Fruit fly (Drosophila melanogaster) whole organism, prepupa: ENCODE results near the gene Sfp24Bc.
A peak's percentile ranks its signal among the peaks of the same experiment; 100 is the strongest.

Experiments
- Blimp-1 ChIP-seq: fragments of 200-800 bp; sonication (Bioruptor generic); optimal IDR thresholded peaks from 3 replicates; lab custom pipeline; 2017; ENCODE audit warnings: missing biosample characterization, missing genetic modification characterization, mild to moderate bottlenecking, moderate library complexity, missing genetic modification reagents
- CG10631 ChIP-seq: fragments of 200-800 bp; sonication (Bioruptor generic); optimal IDR thresholded peaks from 2 replicates; lab custom pipeline; 2016; ENCODE audit warnings: missing biosample characterization, missing genetic modification characterization
- CG11902 ChIP-seq: fragments of 200-800 bp; sonication (Bioruptor generic); optimal IDR thresholded peaks from 3 replicates; lab custom pipeline; 2016; ENCODE audit warnings: missing biosample characterization, missing genetic modification characterization
- CG15336 ChIP-seq: fragments of 200-800 bp; sonication (Bioruptor generic); IDR thresholded peaks from 2 replicates; pipeline ENCODE4 v1.3.6; 2022; ENCODE audit warnings: missing biosample characterization, missing genetic modification characterization
- CG1621 ChIP-seq: fragments of 200-800 bp; sonication (Bioruptor generic); optimal IDR thresholded peaks from 3 replicates; lab custom pipeline; 2018; ENCODE audit warnings: missing biosample characterization, mild to moderate bottlenecking, missing genetic modification characterization
- CG31627 ChIP-seq: fragments of 200-800 bp; sonication (Bioruptor generic); optimal IDR thresholded peaks from 3 replicates; lab custom pipeline; 2016; ENCODE audit warnings: missing biosample characterization, missing genetic modification characterization
- CG32006 ChIP-seq: fragments of 200-800 bp; sonication (Bioruptor generic); optimal IDR thresholded peaks from 3 replicates; lab custom pipeline; 2017; ENCODE audit warnings: missing biosample characterization, mild to moderate bottlenecking, missing genetic modification characterization
- CG34406 ChIP-seq: fragments of 200-800 bp; sonication (Bioruptor generic); optimal IDR thresholded peaks from 3 replicates; lab custom pipeline; 2016; ENCODE audit warnings: missing biosample characterization, missing genetic modification characterization
- CG4318 ChIP-seq: fragments of 200-800 bp; sonication (Bioruptor generic); optimal IDR thresholded peaks from 3 replicates; lab custom pipeline; 2017; ENCODE audit warnings: missing biosample characterization, mild to moderate bottlenecking, missing genetic modification characterization
- CG6163 ChIP-seq: fragments of 200-800 bp; sonication (Bioruptor generic); IDR thresholded peaks from 3 replicates; pipeline ENCODE4 v1.3.6; 2022; ENCODE audit warnings: missing biosample characterization, missing genetic modification characterization
- CG6276 ChIP-seq: fragments of 200-800 bp; sonication (Bioruptor generic); optimal IDR thresholded peaks from 2 replicates; lab custom pipeline; 2017; ENCODE audit warnings: missing biosample characterization, mild to moderate bottlenecking, missing genetic modification characterization
- CG6808 ChIP-seq: fragments of 200-800 bp; sonication (Bioruptor generic); optimal IDR thresholded peaks from 3 replicates; lab custom pipeline; 2017; ENCODE audit warnings: missing biosample characterization, missing genetic modification characterization, mild to moderate bottlenecking, moderate library complexity, missing genetic modification reagents
- CG6854 ChIP-seq: fragments of 200-800 bp; sonication (Bioruptor generic); optimal IDR thresholded peaks from 2 replicates; lab custom pipeline; 2017; ENCODE audit warnings: missing biosample characterization, mild to moderate bottlenecking, missing genetic modification characterization
- CG7368 ChIP-seq: fragments of 200-800 bp; sonication (Bioruptor generic); optimal IDR thresholded peaks from 3 replicates; lab custom pipeline; 2016; ENCODE audit warnings: missing biosample characterization, missing genetic modification characterization
- CG8119 ChIP-seq: fragments of 200-800 bp; sonication (Bioruptor generic); IDR thresholded peaks from 3 replicates; pipeline ENCODE4 v1.3.6; 2022; ENCODE audit warnings: missing biosample characterization, missing genetic modification characterization
- CG8319 ChIP-seq: fragments of 200-800 bp; sonication (Bioruptor generic); optimal IDR thresholded peaks from 3 replicates; lab custom pipeline; 2016; ENCODE audit warnings: missing biosample characterization, missing genetic modification characterization
- CG8632 ChIP-seq: fragments of 200-800 bp; sonication (Bioruptor generic); optimal IDR thresholded peaks from 3 replicates; lab custom pipeline; 2016; ENCODE audit warnings: missing biosample characterization, missing genetic modification characterization
- CG9139 ChIP-seq: fragments of 200-800 bp; sonication (Bioruptor generic); optimal IDR thresholded peaks from 3 replicates; lab custom pipeline; 2017; ENCODE audit warnings: missing biosample characterization, mild to moderate bottlenecking, missing genetic modification characterization
- Eip78C ChIP-seq: fragments of 200-800 bp; sonication (Bioruptor generic); peaks from one replicate; lab custom pipeline; 2016; ENCODE audit warnings: missing biosample characterization, missing genetic modification characterization
- Eip93F ChIP-seq: fragments of 200-800 bp; sonication (Bioruptor generic); optimal IDR thresholded peaks from 2 replicates; lab custom pipeline; 2016; ENCODE audit warnings: missing biosample characterization, mild to moderate bottlenecking, missing genetic modification characterization
- Ets96B ChIP-seq: fragments of 200-800 bp; optimal IDR thresholded peaks from 2 replicates; lab custom pipeline; 2019; ENCODE audit warnings: missing biosample characterization, mild to moderate bottlenecking, missing genetic modification characterization, moderate library complexity
- Gug ChIP-seq: fragments of 200-800 bp; sonication (Bioruptor generic); IDR thresholded peaks from 2 replicates; pipeline ENCODE4 v1.3.6; 2022; ENCODE audit warnings: missing biosample characterization, missing genetic modification characterization
- Hr38 ChIP-seq: sonication (Bioruptor generic); optimal IDR thresholded peaks from 2 replicates; lab custom pipeline; 2016; ENCODE audit warnings: missing biosample characterization, missing genetic modification characterization
- Hr39 ChIP-seq: fragments of 200-800 bp; sonication (Bioruptor generic); optimal IDR thresholded peaks from 2 replicates; lab custom pipeline; 2016; ENCODE audit warnings: missing biosample characterization, missing genetic modification characterization
- Hr4 ChIP-seq: fragments of 200-800 bp; sonication (Bioruptor generic); optimal IDR thresholded peaks from 3 replicates; lab custom pipeline; 2016; ENCODE audit warnings: missing biosample characterization, missing genetic modification characterization
- Lpt ChIP-seq: fragments of 200-800 bp; sonication (Bioruptor generic); optimal IDR thresholded peaks from 3 replicates; lab custom pipeline; 2016; ENCODE audit warnings: missing biosample characterization, missing genetic modification characterization
- Met ChIP-seq: fragments of 200-800 bp; sonication (Bioruptor generic); optimal IDR thresholded peaks from 3 replicates; lab custom pipeline; 2016; ENCODE audit warnings: missing biosample characterization, missing genetic modification characterization
- Sox14 ChIP-seq: fragments of 200-800 bp; sonication (Bioruptor generic); optimal IDR thresholded peaks from 3 replicates; lab custom pipeline; 2016; ENCODE audit warnings: missing biosample characterization, missing genetic modification characterization
- achi ChIP-seq: fragments of 200-800 bp; sonication (Bioruptor generic); optimal IDR thresholded peaks from 3 replicates; lab custom pipeline; 2016; ENCODE audit warnings: missing biosample characterization, missing genetic modification characterization
- acj6 ChIP-seq: fragments of 200-800 bp; sonication (Bioruptor generic); optimal IDR thresholded peaks from 3 replicates; lab custom pipeline; 2016; ENCODE audit warnings: missing biosample characterization, missing genetic modification characterization
- dac ChIP-seq: fragments of 200-800 bp; sonication (Bioruptor generic); optimal IDR thresholded peaks from 2 replicates; lab custom pipeline; 2017; ENCODE audit warnings: missing biosample characterization, mild to moderate bottlenecking, missing genetic modification characterization
- dsx ChIP-seq: fragments of 200-800 bp; optimal IDR thresholded peaks from 3 replicates; lab custom pipeline; 2019; ENCODE audit warnings: missing biosample characterization, mild to moderate bottlenecking, missing genetic modification characterization, moderate library complexity; ENCODE audit not compliant: poor library complexity, severe bottlenecking
- esn ChIP-seq: fragments of 200-800 bp; sonication (Bioruptor generic); optimal IDR thresholded peaks from 2 replicates; lab custom pipeline; 2016; ENCODE audit warnings: missing biosample characterization, mild to moderate bottlenecking, missing genetic modification characterization, moderate library complexity
- fd85E ChIP-seq: fragments of 200-800 bp; sonication (Bioruptor generic); optimal IDR thresholded peaks from 3 replicates; lab custom pipeline; 2016; ENCODE audit warnings: missing biosample characterization, missing genetic modification characterization
- fkh ChIP-seq: fragments of 200-800 bp; sonication (Bioruptor generic); optimal IDR thresholded peaks from 3 replicates; lab custom pipeline; 2017; ENCODE audit warnings: missing biosample characterization, mild to moderate bottlenecking, missing genetic modification characterization, moderate library complexity
- lz ChIP-seq: fragments of 200-800 bp; sonication (Bioruptor generic); optimal IDR thresholded peaks from 3 replicates; lab custom pipeline; 2016; ENCODE audit warnings: missing biosample characterization, missing genetic modification characterization
- pdm3 ChIP-seq: fragments of 200-800 bp; sonication (Bioruptor generic); optimal IDR thresholded peaks from 3 replicates; lab custom pipeline; 2016; ENCODE audit warnings: missing biosample characterization, missing genetic modification characterization
- salr ChIP-seq, 2 experiments: fragments of 200-800 bp; sonication (Bioruptor generic); optimal IDR thresholded peaks; 3 replicates each; lab custom pipeline; 2016 to 2018; ENCODE audit warnings: missing biosample characterization in 2 of 2, missing genetic modification characterization in 2 of 2, mild to moderate bottlenecking in 1 of 2
- spab ChIP-seq: fragments of 200-800 bp; sonication (Bioruptor generic); optimal IDR thresholded peaks from 2 replicates; lab custom pipeline; 2017; ENCODE audit warnings: missing biosample characterization, mild to moderate bottlenecking, missing genetic modification characterization, missing genetic modification reagents
- ss ChIP-seq, 2 experiments: fragments of 200-800 bp; sonication (Bioruptor generic); optimal IDR thresholded peaks; 2 replicates in 1 of 2; 3 replicates in 1 of 2; lab custom pipeline; 2017 to 2018; ENCODE audit warnings: mild to moderate bottlenecking in 2 of 2, missing biosample characterization in 2 of 2, missing genetic modification characterization in 2 of 2, moderate library complexity in 1 of 2
- svp ChIP-seq: fragments of 200-800 bp; sonication (Bioruptor generic); peaks from one replicate; lab custom pipeline; 2016; ENCODE audit warnings: missing biosample characterization, missing genetic modification characterization
- vri ChIP-seq: fragments of 200-800 bp; sonication (Bioruptor generic); optimal IDR thresholded peaks from 3 replicates; lab custom pipeline; 2016; ENCODE audit warnings: missing biosample characterization, mild to moderate bottlenecking, missing genetic modification characterization

The Sfp24Bc gene

DNA sequence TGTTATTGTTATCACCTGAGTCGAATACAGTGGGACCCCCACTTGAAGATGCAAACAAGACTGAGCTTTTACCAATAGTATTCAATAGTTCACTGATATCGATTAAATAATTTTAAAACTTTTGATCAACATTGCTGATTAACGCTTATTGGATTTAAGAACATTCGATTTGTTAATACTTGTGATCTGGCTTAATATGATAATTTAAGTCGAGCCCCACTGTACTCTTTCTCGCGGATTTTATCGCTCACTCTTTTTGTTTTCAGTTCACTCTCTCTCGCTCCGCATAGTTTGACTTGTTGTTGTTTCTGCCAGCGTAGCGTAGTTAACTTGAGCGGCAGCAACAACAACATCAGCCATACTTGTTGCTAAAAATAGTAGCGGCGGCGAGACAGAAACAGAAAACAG, 14.7 kb downstream of the Sfp24Bc start (continued):
- peak; percentile 99 for TF ChIP-seq acj6 (GFP tag; lab: Kevin White, UChicago)
- peak; percentile 99 for TF ChIP-seq Hr39 (GFP tag; lab: Kevin White, UChicago)
- peak; percentile 99 for TF ChIP-seq CG8632 (GFP tag; lab: Kevin White, UChicago)
- peak; percentile 98 for TF ChIP-seq Lpt (GFP tag; lab: Kevin White, UChicago)
- peak; percentile 99 for TF ChIP-seq CG31627 (GFP tag; lab: Kevin White, UChicago)
- peak; percentile 91 for TF ChIP-seq fkh
- peak; percentile 98 for TF ChIP-seq CG11902 (GFP tag; lab: Kevin White, UChicago)
- peak; percentile 97 to 98 for TF ChIP-seq ss (GFP tag; optimal IDR thresholded peaks at IDR 0.05; lab: Kevin White, UChicago)
- peak; percentile 100 for TF ChIP-seq CG15336 (GFP tag; lab: Robert Waterston, UW)
- TF ChIP-seq pdm3 (GFP tag; lab: Kevin White, UChicago), result peak; percentile 99
- TF ChIP-seq Hr4 (GFP tag; lab: Kevin White, UChicago), result peak; percentile 99
- TF ChIP-seq Met (GFP tag; lab: Kevin White, UChicago), result peak; percentile 99
- peak; percentile 94 for TF ChIP-seq Blimp-1
- TF ChIP-seq achi (GFP tag; lab: Kevin White, UChicago), result peak; percentile 98
- peak; percentile 98 for TF ChIP-seq Gug (GFP tag; lab: Robert Waterston, UW)
- TF ChIP-seq CG9139, result peak; percentile 98
- TF ChIP-seq CG6163 (GFP tag; lab: Robert Waterston, UW), result peak; percentile 99
- peak; percentile 97 for TF ChIP-seq fd85E
- peak; percentile 97 for TF ChIP-seq CG6808 (GFP tag; lab: Kevin White, UChicago)
- peak; percentile 99 for TF ChIP-seq CG32006 (GFP tag; lab: Kevin White, UChicago)
- peak; percentile 97 for TF ChIP-seq dsx (GFP tag; lab: Kevin White, UChicago)
- TF ChIP-seq CG34406 (GFP tag; lab: Kevin White, UChicago), result peak; percentile 99
- TF ChIP-seq CG4318, result peak; percentile 97
- TF ChIP-seq spab (GFP tag; lab: Kevin White, UChicago), result peak; percentile 98
- TF ChIP-seq vri (GFP tag; lab: Kevin White, UChicago), result peak; percentile 99
- TF ChIP-seq dac, result peak; percentile 96
- peak; percentile 99 for TF ChIP-seq esn (GFP tag; lab: Kevin White, UChicago)

DNA sequence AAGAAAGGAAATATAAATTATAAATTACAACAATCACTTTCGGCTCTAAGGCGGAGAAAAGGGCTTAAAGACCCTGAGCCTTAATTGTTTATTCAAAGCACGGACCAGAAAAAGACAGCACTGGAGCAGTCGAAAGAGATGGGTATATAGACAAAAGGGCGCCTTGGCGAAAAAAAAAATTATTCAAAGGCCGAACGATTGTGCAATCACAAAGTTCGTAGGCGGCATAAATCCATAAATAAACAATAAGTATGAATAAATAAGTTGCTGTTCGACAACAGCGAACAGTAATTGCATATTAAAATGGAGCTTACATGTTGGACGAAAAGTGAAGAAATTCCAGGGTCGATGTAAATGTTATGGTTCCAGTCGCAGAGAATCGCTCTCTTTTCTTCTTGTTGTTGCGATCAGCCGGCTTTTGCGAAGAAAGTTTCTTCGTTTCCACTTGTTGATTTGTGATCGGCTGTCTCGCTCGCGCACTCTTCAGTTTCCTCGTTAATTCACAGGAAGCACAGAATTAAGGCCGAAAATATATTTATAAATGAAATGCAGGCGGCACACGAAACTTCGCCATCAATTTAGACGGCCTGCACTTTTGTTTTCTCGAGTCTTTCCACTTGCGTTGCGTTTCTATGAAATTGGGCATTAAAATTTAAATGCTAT, 15.3 kb downstream of the Sfp24Bc start:
- TF ChIP-seq svp (GFP tag; lab: Kevin White, UChicago), result peak; percentile 47
- no peak for TF ChIP-seq CG6276 (GFP tag; lab: Kevin White, UChicago)
- peak; percentile 16 for TF ChIP-seq vri (GFP tag; lab: Kevin White, UChicago)
- no peak for TF ChIP-seq dsx (GFP tag; lab: Kevin White, UChicago)

DNA sequence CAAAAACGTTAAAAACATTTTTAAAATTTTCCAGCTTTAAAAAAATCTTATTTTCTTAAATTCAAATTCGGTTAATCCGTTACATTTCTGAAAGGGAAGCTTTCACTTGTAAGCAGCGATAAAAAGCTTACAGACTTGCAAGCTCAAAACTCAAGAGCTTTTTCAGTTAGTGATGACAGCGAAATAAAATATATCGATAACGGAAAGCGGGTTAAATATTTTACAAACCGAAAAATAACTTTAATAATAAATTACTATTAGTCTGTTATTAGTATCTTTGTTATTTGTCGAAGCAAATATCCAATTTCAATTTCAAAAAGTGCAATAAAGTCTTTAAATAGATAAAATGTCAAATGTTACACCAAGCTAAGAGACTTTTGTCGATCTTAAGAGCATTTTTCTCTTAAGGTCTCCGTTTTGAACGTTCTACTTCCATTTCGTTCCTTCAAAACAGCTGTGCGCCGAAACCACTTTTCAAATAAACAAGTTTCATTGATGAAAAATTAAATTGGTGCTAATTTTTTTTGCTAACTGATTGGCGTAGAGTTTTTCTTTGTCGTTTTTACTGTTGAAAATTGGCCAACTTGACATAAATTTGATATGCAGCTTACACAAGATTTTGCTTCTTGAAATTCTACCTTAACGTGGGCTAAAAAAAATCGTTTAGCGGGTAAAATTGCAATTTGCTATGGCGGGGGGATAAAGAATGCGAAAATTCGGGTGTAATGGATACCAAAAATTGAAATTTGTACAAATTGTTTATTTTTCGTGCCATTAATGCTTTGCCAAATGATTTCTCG, 22.0 kb downstream of the Sfp24Bc start:
- TF ChIP-seq esn (GFP tag; lab: Kevin White, UChicago) (peak; percentile 23), Sox14 (no peak), Eip78C (GFP tag; lab: Kevin White, UChicago) (peak; percentile 48)

DNA sequence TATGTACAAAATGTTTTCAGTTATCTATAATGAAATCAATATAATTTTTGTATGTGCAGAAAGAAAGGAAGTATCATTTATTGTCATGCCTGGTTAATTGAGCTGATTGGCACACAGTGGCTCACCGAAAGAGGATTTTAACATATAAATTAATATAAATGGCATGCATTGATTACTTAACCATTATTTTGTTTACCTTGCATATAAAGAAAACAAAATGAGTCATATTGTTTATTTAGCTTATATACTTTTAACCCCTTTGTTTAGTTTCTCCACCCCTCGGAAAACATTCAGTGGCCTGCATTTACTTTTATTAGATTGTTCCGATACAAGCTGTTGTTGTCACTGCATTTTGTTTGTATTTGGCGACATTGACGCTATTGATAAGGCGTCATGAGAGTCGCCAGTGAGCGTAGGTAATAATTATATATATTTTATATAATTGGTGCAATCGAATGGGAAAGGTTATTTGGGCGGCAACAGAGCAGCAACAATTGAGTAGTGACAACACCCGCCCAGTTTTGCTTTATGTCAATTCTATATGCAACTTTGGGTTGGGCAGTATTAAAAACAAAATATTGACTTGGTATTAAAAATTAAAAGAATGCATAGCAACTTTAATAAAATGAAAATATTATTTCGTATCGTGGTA, 22.7 kb downstream of the Sfp24Bc start:
- TF ChIP-seq Ets96B (tag; lab: Kevin White, UChicago) (peak; percentile 23), CG6854 (GFP tag; lab: Kevin White, UChicago) (no peak), CG1621 (tag; lab: Kevin White, UChicago) (no peak), CG34406 (GFP tag; lab: Kevin White, UChicago) (peak; percentile 33), CG8319 (GFP tag; lab: Kevin White, UChicago) (no peak), achi (GFP tag; lab: Kevin White, UChicago) (peak; percentile 10), CG8119 (GFP tag; lab: Robert Waterston, UW) (peak; percentile 49; the same call in 2 of the 3 replicates), vri (GFP tag; lab: Kevin White, UChicago) (peak; percentile 86), CG7368 (peak; percentile 35), lz (GFP tag; lab: Kevin White, UChicago) (peak; percentile 36), CG9139 (no peak), Eip93F (GFP tag; lab: Kevin White, UChicago) (no peak), CG10631 (GFP tag; lab: Kevin White, UChicago) (peak; percentile 12), CG6163 (GFP tag; lab: Robert Waterston, UW) (peak; percentile 33; the same call in 1 of the 3 replicates), Hr39 (GFP tag; lab: Kevin White, UChicago) (peak; percentile 34), Hr38 (GFP tag; lab: Kevin White, UChicago) (no peak), salr (GFP tag; optimal IDR thresholded peaks at IDR 0.05; lab: Kevin White, UChicago) (no peak)
